Comparison of ENCODE assay signal across 5 worm cellular contexts in the genomic region with DNA sequence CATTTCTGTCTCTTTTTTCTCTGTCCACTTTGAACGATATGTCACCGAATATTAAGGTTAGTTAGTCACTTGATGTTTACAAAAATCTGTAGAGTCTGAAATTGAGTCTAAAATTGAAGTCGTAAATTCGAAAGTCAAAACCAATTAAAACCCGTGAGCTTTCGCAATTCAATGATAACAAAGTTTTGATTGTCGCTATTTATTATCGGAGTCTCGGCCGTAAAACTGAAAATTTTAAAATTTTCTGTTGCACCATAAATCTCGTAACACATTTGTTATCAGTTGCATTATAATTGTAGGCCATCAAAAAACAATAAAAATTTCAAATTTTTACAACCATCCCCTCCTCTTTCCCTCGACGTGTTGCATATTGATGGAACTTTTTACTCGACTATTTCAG.
TF ChIP-seq lines count a peak whose summit lies in the region.

No protein-coding gene starts in this region.

TF ChIP-seq in whole organism, L1 larva, 84 proteins besides CTCF, POLR2A, EP300 and RAD21:
- TF ChIP-seq ceh-63 (GFP tag; optimal IDR thresholded peaks at IDR 0.05; lab: Kevin White, UChicago) (no peak), hlh-17 (GFP tag; optimal IDR thresholded peaks at IDR 0.05; lab: Kevin White, UChicago; ENCODE audit: borderline replicate concordance) (no peak), efl-1 (optimal IDR thresholded peaks at IDR 0.05; lab: Kevin White, UChicago) (no peak), efl-1 (GFP tag; optimal IDR thresholded peaks at IDR 0.05 in 1 of 2; lab: Kevin White, UChicago) (peak in 1 of 2 experiments; percentile 35), snpc-4 (tag; optimal IDR thresholded peaks at IDR 0.05; lab: Kevin White, UChicago) (no peak), lin-39 (tag; optimal IDR thresholded peaks at IDR 0.05; lab: Kevin White, UChicago) (no peak), elt-2 (tag; optimal IDR thresholded peaks at IDR 0.05; lab: Kevin White, UChicago) (peak; percentile 92), tbx-2 (tag; optimal IDR thresholded peaks at IDR 0.05; lab: Kevin White, UChicago) (no peak), skn-1 (tag; optimal IDR thresholded peaks at IDR 0.05; lab: Kevin White, UChicago) (no peak), tlp-1 (tag; optimal IDR thresholded peaks at IDR 0.05; lab: Kevin White, UChicago) (peak; percentile 88), nhr-20 (tag; optimal IDR thresholded peaks at IDR 0.05; lab: Kevin White, UChicago) (no peak), isw-1 (GFP tag; IDR thresholded peaks at IDR 0.05; lab: Robert Waterston, UW) (no peak), unc-86 (tag; optimal IDR thresholded peaks at IDR 0.05; lab: Kevin White, UChicago) (no peak), nhr-11 (tag; optimal IDR thresholded peaks at IDR 0.05; lab: Kevin White, UChicago) (no peak)

TF ChIP-seq in whole organism, L2 larva, 48 proteins besides CTCF, POLR2A, EP300 and RAD21:
- no peak for TF ChIP-seq peb-1 (tag; optimal IDR thresholded peaks at IDR 0.05; lab: Kevin White, UChicago)
- peak; percentile 49 for TF ChIP-seq fos-1 (tag; optimal IDR thresholded peaks at IDR 0.05; lab: Kevin White, UChicago)

TF ChIP-seq in whole organism, L3 larva, 47 proteins besides CTCF, POLR2A, EP300 and RAD21:
- TF ChIP-seq pha-4 (tag; optimal IDR thresholded peaks at IDR 0.05; lab: Kevin White, UChicago), result peak; percentile 46
- TF ChIP-seq pqm-1 (tag; optimal IDR thresholded peaks at IDR 0.05; lab: Kevin White, UChicago), result peak; percentile 88
- TF ChIP-seq jun-1 (tag; optimal IDR thresholded peaks at IDR 0.05; lab: Kevin White, UChicago), result peak; percentile 57
- no peak for TF ChIP-seq nfya-1 (tag; optimal IDR thresholded peaks at IDR 0.05; lab: Kevin White, UChicago; ENCODE audit: insufficient read depth)
- peak; percentile 94 for TF ChIP-seq elt-2 (tag; optimal IDR thresholded peaks at IDR 0.05; lab: Kevin White, UChicago)

TF ChIP-seq in whole organism, L4 larva, 104 proteins besides CTCF, POLR2A, EP300 and RAD21:
- TF ChIP-seq sdz-12 (GFP tag; optimal IDR thresholded peaks at IDR 0.05; lab: Kevin White, UChicago) (no peak), aha-1 (tag; lab: Kevin White, UChicago) (peak; percentile 55), daf-16 (GFP tag; optimal IDR thresholded peaks at IDR 0.05; lab: Kevin White, UChicago) (no peak), daf-16 (tag; optimal IDR thresholded peaks at IDR 0.05; lab: Kevin White, UChicago) (peak; percentile 81), dve-1 (tag; optimal IDR thresholded peaks at IDR 0.05; lab: Kevin White, UChicago; ENCODE audit: insufficient read depth) (peak; percentile 87), jun-1 (tag; optimal IDR thresholded peaks at IDR 0.05; lab: Kevin White, UChicago) (no peak), nhr-77 (tag; optimal IDR thresholded peaks at IDR 0.05; lab: Kevin White, UChicago) (peak; percentile 33), tra-1 (GFP tag; IDR thresholded peaks at IDR 0.05; lab: Robert Waterston, UW) (peak; percentile 74), aly-2 (tag; optimal IDR thresholded peaks at IDR 0.05; lab: Kevin White, UChicago) (no peak), spr-3 (GFP tag; optimal IDR thresholded peaks at IDR 0.05; lab: Kevin White, UChicago) (no peak), arid-1 (GFP tag; conservative IDR thresholded peaks at IDR 0.05; lab: Robert Waterston, UW) (no peak), dmd-6 (GFP tag; IDR thresholded peaks at IDR 0.05; lab: Robert Waterston, UW) (peak; percentile 64), hif-1 (tag; optimal IDR thresholded peaks at IDR 0.05; lab: Kevin White, UChicago) (no peak), nhr-237 (tag; optimal IDR thresholded peaks at IDR 0.05; lab: Kevin White, UChicago) (no peak), snpc-4 (tag; optimal IDR thresholded peaks at IDR 0.05; lab: Kevin White, UChicago) (no peak), hlh-11 (tag; optimal IDR thresholded peaks at IDR 0.05; lab: Kevin White, UChicago) (peak; percentile 63), dmd-9 (GFP tag; IDR thresholded peaks at IDR 0.05; lab: Robert Waterston, UW) (no peak), T20F7.1 (GFP tag; optimal IDR thresholded peaks at IDR 0.05; lab: Kevin White, UChicago) (no peak), php-3 (GFP tag; IDR thresholded peaks at IDR 0.05; lab: Robert Waterston, UW) (peak; percentile 100), nhr-28 (tag; optimal IDR thresholded peaks at IDR 0.05; lab: Kevin White, UChicago) (peak; percentile 72), lin-1 (GFP tag; IDR thresholded peaks at IDR 0.05; lab: Robert Waterston, UW) (peak; percentile 56; the same call in 1 of the 2 replicates), pqm-1 (tag; optimal IDR thresholded peaks at IDR 0.05; lab: Kevin White, UChicago) (peak; percentile 73), ceh-20 (GFP tag; IDR thresholded peaks at IDR 0.05; lab: Robert Waterston, UW) (peak; percentile 92)

TF ChIP-seq in whole organism, young adult, 124 proteins besides CTCF, POLR2A, EP300 and RAD21:
- TF ChIP-seq pha-4 (tag; optimal IDR thresholded peaks at IDR 0.05; lab: Kevin White, UChicago) (no peak), nhr-80 (tag; optimal IDR thresholded peaks at IDR 0.05; lab: Kevin White, UChicago) (peak; percentile 44)
TF ChIP-seq in whole organism, young adult: peak in this region for 1.
